Fruit fly (Drosophila melanogaster) whole organism, prepupa: Measurements from ENCODE around the gene CG5446.

Experiments
- CG4318 ChIP-seq: fragments of 200-800 bp; sonication (Bioruptor generic); optimal IDR thresholded peaks from 3 replicates; lab custom pipeline; 2017; ENCODE audit warnings: missing biosample characterization, mild to moderate bottlenecking, missing genetic modification characterization
- CG9139 ChIP-seq: fragments of 200-800 bp; sonication (Bioruptor generic); optimal IDR thresholded peaks from 3 replicates; lab custom pipeline; 2017; ENCODE audit warnings: missing biosample characterization, mild to moderate bottlenecking, missing genetic modification characterization
- Eip78C ChIP-seq: fragments of 200-800 bp; sonication (Bioruptor generic); peaks from one replicate; lab custom pipeline; 2016; ENCODE audit warnings: missing biosample characterization, missing genetic modification characterization

Gene CG5446

dm6 chr2L:12392406-12392805 lies 35.1 kb downstream of the CG5446 start:
- TF ChIP-seq Eip78C (GFP tag; lab: Kevin White, UChicago) (peak; percentile 72), CG9139 (GFP tag; lab: Kevin White, UChicago) (peak; percentile 1), CG4318 (GFP tag; lab: Kevin White, UChicago) (no peak)
